Fruit fly (Drosophila melanogaster): ENCODE measurements around the gene shep.
A peak's percentile ranks its signal among the peaks of the same experiment; 100 is the strongest.

shep gene

DNA sequence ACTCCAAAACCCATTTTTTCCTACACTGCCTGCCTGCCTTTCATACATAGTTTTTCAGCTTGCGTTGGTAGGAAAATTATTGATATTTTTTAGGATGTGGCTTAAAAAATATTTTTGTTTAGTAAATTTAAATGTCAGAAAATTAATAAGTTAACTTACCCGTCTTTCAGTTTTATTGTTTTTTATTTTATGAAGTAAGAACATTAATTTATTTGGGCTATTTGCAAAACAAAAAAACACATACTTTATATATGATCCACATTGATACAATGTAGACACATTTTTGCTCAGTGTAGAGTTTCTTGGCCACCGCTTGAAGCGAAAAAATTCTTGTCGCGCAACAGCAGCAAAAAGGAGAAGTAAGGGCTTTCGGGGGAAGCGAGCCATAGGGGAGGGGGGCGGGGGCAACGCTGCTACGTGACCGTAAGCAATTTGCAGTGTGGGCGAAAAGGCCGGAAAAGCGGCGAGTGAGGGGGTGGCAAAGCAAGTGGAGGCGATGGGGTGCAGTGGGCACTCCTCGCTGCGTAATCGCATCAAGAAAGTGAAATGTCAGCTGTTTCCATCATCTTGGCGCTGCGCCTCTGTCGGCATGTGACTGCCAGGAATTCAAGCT, 2.4 kb upstream of the shep start (continued):
- TF ChIP-seq Dll (GFP tag; IDR thresholded peaks at IDR 0.05; ENCODE audit: partially characterized antibody) (no peak), hb (GFP tag; IDR thresholded peaks at IDR 0.05; ENCODE audit: partially characterized antibody) (no peak), emc (GFP tag; optimal IDR thresholded peaks at IDR 0.05) (no peak), CG5245 (GFP tag; optimal IDR thresholded peaks at IDR 0.05) (no peak), eve (GFP tag; optimal IDR thresholded peaks at IDR 0.05) (peak in 1 of 2 experiments; percentile 43), CG11085 (GFP tag; IDR thresholded peaks at IDR 0.05) (no peak), CG14860 (GFP tag; IDR thresholded peaks at IDR 0.05; ENCODE audit: partially characterized antibody) (no peak), stc (GFP tag; IDR thresholded peaks at IDR 0.05) (peak; percentile 28; the same call in 1 of the 2 replicates), Hr51 (GFP tag; optimal IDR thresholded peaks at IDR 0.05) (peak in 1 of 2 experiments; percentile 64), eyg (GFP tag; optimal IDR thresholded peaks at IDR 0.05) (no peak), CG43689 (GFP tag; IDR thresholded peaks at IDR 0.05) (no peak), CG17359 (tag; optimal IDR thresholded peaks at IDR 0.05) (peak; percentile 18), Myb (GFP tag; optimal IDR thresholded peaks at IDR 0.05) (no peak), cad (GFP tag; optimal IDR thresholded peaks at IDR 0.05) (no peak), bcd (GFP tag; optimal IDR thresholded peaks at IDR 0.05) (peak; percentile 1), Asciz (GFP tag; optimal IDR thresholded peaks at IDR 0.05) (peak; percentile 17), CG6689 (GFP tag; IDR thresholded peaks at IDR 0.05) (peak; percentile 10; the same call in 1 of the 2 replicates), crol (GFP tag; IDR thresholded peaks at IDR 0.05) (peak; percentile 72; the same call in 1 of the 2 replicates), Fer3 (tag; optimal IDR thresholded peaks at IDR 0.05) (peak; percentile 21), CG17385 (GFP tag; optimal IDR thresholded peaks at IDR 0.05) (peak; percentile 32), CG12659 (GFP tag; optimal IDR thresholded peaks at IDR 0.05) (peak; percentile 6), ci (GFP tag; IDR thresholded peaks at IDR 0.05) (no peak), CG32532 (GFP tag; IDR thresholded peaks at IDR 0.05) (0 out of 2 replicates have a peak, but pooled peaks have one; percentile 9), wdn (GFP tag; IDR thresholded peaks at IDR 0.05) (no peak), CG10267 (tag; optimal IDR thresholded peaks at IDR 0.05) (peak; percentile 42), CG10979 (tag; optimal IDR thresholded peaks at IDR 0.05) (peak; percentile 60), CG2120 (GFP tag; optimal IDR thresholded peaks at IDR 0.05) (peak; percentile 20), hkb (optimal IDR thresholded peaks at IDR 0.05) (no peak), hkb (GFP tag; IDR thresholded peaks at IDR 0.05) (peak; percentile 51), fd96Cb (tag; optimal IDR thresholded peaks at IDR 0.05) (peak; percentile 53)

DNA sequence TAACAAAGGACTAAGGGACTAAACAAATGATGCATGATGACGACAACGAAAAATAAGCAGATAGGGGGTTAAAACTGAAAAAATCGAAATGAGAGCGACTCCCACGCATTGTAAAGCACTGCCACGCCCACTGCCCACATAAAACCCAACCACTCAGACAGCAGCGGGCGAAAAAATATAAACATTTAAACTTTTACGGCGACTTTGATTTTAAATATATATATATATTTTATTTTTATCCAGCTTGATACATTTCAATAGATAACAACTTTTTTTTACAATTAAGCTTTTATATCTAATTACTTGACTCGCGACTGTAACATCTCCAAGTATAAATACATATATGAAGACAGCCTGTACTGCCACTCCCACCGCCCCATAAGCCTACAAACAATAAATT, 1.1 kb upstream of the shep start:
- peak; percentile 2 for TF ChIP-seq D19A (tag; optimal IDR thresholded peaks at IDR 0.05)
- TF ChIP-seq Sry-β (GFP tag; optimal IDR thresholded peaks at IDR 0.05), result no peak
- peak; percentile 1 for TF ChIP-seq CG12391 (tag; optimal IDR thresholded peaks at IDR 0.05)
- no peak for TF ChIP-seq CG15601 (tag; optimal IDR thresholded peaks at IDR 0.05)
- TF ChIP-seq onecut (GFP tag; IDR thresholded peaks at IDR 0.05), result 0 out of 2 replicates have a peak, but pooled peaks have one; percentile 24
- no peak for TF ChIP-seq pros (GFP tag; optimal IDR thresholded peaks at IDR 0.05)
- no peak for TF ChIP-seq CG7372 (GFP tag; IDR thresholded peaks at IDR 0.05)
- peak; percentile 35 for TF ChIP-seq Fer1 (GFP tag; optimal IDR thresholded peaks at IDR 0.05)
- peak in 1 of 2 experiments; percentile 26 for TF ChIP-seq bsh (GFP tag; optimal IDR thresholded peaks at IDR 0.05)
- peak; percentile 9; the same call in 1 of the 2 replicates for TF ChIP-seq CG6689 (GFP tag; IDR thresholded peaks at IDR 0.05)
- TF ChIP-seq HHEX (GFP tag; optimal IDR thresholded peaks at IDR 0.05), result peak; percentile 9
- TF ChIP-seq stc (GFP tag; IDR thresholded peaks at IDR 0.05), result 0 out of 2 replicates have a peak, but pooled peaks have one; percentile 27
- peak; percentile 13 for TF ChIP-seq Hmr (GFP tag; optimal IDR thresholded peaks at IDR 0.05)
- TF ChIP-seq gt (GFP tag; IDR thresholded peaks at IDR 0.05), result no peak
- TF ChIP-seq Blimp-1 (GFP tag; optimal IDR thresholded peaks at IDR 0.05), result peak; percentile 11
- no peak for TF ChIP-seq CG3726 (GFP tag; IDR thresholded peaks at IDR 0.05)
- TF ChIP-seq unpg (GFP tag; optimal IDR thresholded peaks at IDR 0.05), result peak; percentile 24
- peak; percentile 69 for TF ChIP-seq lab (GFP tag; optimal IDR thresholded peaks at IDR 0.05)
- TF ChIP-seq CG11695 (GFP tag; IDR thresholded peaks at IDR 0.05), result 0 out of 3 replicates have a peak, but pooled peaks have one; percentile 8
- TF ChIP-seq Ada2b (GFP tag; IDR thresholded peaks at IDR 0.05), result 0 out of 2 replicates have a peak, but pooled peaks have one; percentile 16
- peak; percentile 9 for TF ChIP-seq dmrt99B (tag; optimal IDR thresholded peaks at IDR 0.05)

Measured in whole organism, embryonic.